Fruit fly (Drosophila melanogaster): ENCODE results near the gene CG18048.

- no peak for TF ChIP-seq CG12768 (GFP tag; optimal IDR thresholded peaks at IDR 0.05)
- no peak for TF ChIP-seq tj (GFP tag; optimal IDR thresholded peaks at IDR 0.05)
These were observed 47.1 kb upstream of the CG18048 start, which contains the start of gene Osi14 for dm6 chr3R:6298828-6299227.
